Worm (Caenorhabditis elegans) whole organism, L1 larva: ENCODE results near the gene nhr-143.

ENCODE experiments used
- C04F5.9 ChIP-seq: sonication (generic microtip); optimal IDR thresholded peaks from 2 replicates; lab custom pipeline; 2016; ENCODE audit warnings: missing genetic modification characterization, missing compliant biosample characterization
- aly-2 ChIP-seq: fragments of 150-350 bp; optimal IDR thresholded peaks from 2 replicates; lab custom pipeline; 2014; ENCODE audit warnings: missing biosample characterization, missing genetic modification characterization
- ceh-8 ChIP-seq: fragments of 200-800 bp; sonication (Bioruptor generic); optimal IDR thresholded peaks from 2 replicates; lab custom pipeline; 2018; ENCODE audit warnings: mild to moderate bottlenecking, missing genetic modification characterization, moderate library complexity, missing compliant biosample characterization
- ceh-88 ChIP-seq: fragments of 200-800 bp; sonication (Bioruptor generic); IDR thresholded peaks from 2 replicates; pipeline ENCODE4 v1.3.6; 2022; ENCODE audit warnings: missing genetic modification characterization, missing compliant biosample characterization
- dsc-1 ChIP-seq: sonication (generic microtip); optimal IDR thresholded peaks from 2 replicates; lab custom pipeline; 2016; ENCODE audit warnings: mild to moderate bottlenecking, missing genetic modification characterization, missing compliant biosample characterization
- efl-1 ChIP-seq, 4 experiments: fragments of 150-350 bp; optimal IDR thresholded peaks in 3 of 4; peaks in 1 of 4; 1 replicate in 1 of 4; 2 replicates in 3 of 4; lab custom pipeline; 2014; ENCODE audit warnings: missing biosample characterization in 2 of 4, missing genetic modification characterization in 2 of 4, missing genetic modification reagents in 2 of 4
- efl-3 ChIP-seq: fragments of 200-800 bp; sonication (Bioruptor generic); optimal IDR thresholded peaks from 2 replicates; lab custom pipeline; 2018; ENCODE audit warnings: mild to moderate bottlenecking, missing genetic modification characterization, missing compliant biosample characterization
- egl-13 ChIP-seq: sonication (generic microtip); optimal IDR thresholded peaks from 2 replicates; lab custom pipeline; 2016; ENCODE audit warnings: missing genotype, missing genetic modification reagents, missing genetic modification characterization, missing compliant biosample characterization
- elt-2 ChIP-seq: sonication (generic microtip); optimal IDR thresholded peaks from 2 replicates; lab custom pipeline; 2016; ENCODE audit warnings: missing genetic modification characterization, mild to moderate bottlenecking, inconsistent platforms, missing compliant biosample characterization, missing genetic modification reagents
- elt-3 ChIP-seq, 6 experiments: fragments of 150-350 bp in 1 of 6; sonication (generic microtip); optimal IDR thresholded peaks; 2 replicates each; lab custom pipeline; 2017 to 2018; ENCODE audit warnings: missing biosample characterization in 6 of 6, missing genetic modification characterization in 6 of 6, inconsistent platforms in 1 of 6
- fkh-4 ChIP-seq: sonication (generic microtip); optimal IDR thresholded peaks from 2 replicates; lab custom pipeline; 2016; ENCODE audit warnings: missing compliant biosample characterization, missing genetic modification characterization, borderline replicate concordance
- grh-1 ChIP-seq: fragments of 200-800 bp; sonication (Bioruptor generic); IDR thresholded peaks from 2 replicates; pipeline ENCODE4 v1.3.6; 2022; ENCODE audit warnings: missing genetic modification reagents, missing genetic modification characterization, missing compliant biosample characterization
- lin-13 ChIP-seq: fragments of 150-350 bp; optimal IDR thresholded peaks from 2 replicates; lab custom pipeline; 2014; ENCODE audit warnings: missing biosample characterization, missing genetic modification reagents, missing genetic modification characterization
- mab-9 ChIP-seq: fragments of 200-800 bp; sonication (Bioruptor generic); IDR thresholded peaks from 2 replicates; pipeline ENCODE4 v1.3.6; 2022; ENCODE audit warnings: missing genetic modification reagents, missing genetic modification characterization, missing compliant biosample characterization
- nhr-12 ChIP-seq: sonication (generic microtip); optimal IDR thresholded peaks from 2 replicates; lab custom pipeline; 2017; ENCODE audit warnings: missing biosample characterization, missing genetic modification characterization
- nhr-85 ChIP-seq: sonication (generic microtip); peaks from one replicate; lab custom pipeline; 2016; ENCODE audit warnings: missing genetic modification characterization, inconsistent platforms, missing compliant biosample characterization
- snu-23 ChIP-seq: sonication (generic microtip); optimal IDR thresholded peaks from 2 replicates; lab custom pipeline; 2016; ENCODE audit warnings: missing genetic modification characterization, missing compliant biosample characterization
- sox-4 ChIP-seq: sonication (generic microtip); optimal IDR thresholded peaks from 2 replicates; lab custom pipeline; 2016; ENCODE audit warnings: missing genetic modification characterization, missing compliant biosample characterization
- tbx-2 ChIP-seq: sonication (generic microtip); optimal IDR thresholded peaks from 2 replicates; lab custom pipeline; 2016; ENCODE audit warnings: missing genetic modification characterization, missing compliant biosample characterization
- unc-86 ChIP-seq: sonication (generic microtip); optimal IDR thresholded peaks from 2 replicates; lab custom pipeline; 2016; ENCODE audit warnings: missing genetic modification characterization, missing compliant biosample characterization
- zip-4 ChIP-seq: fragments of 200-800 bp; sonication (Bioruptor generic); optimal IDR thresholded peaks from 2 replicates; lab custom pipeline; 2018; ENCODE audit warnings: mild to moderate bottlenecking, missing genetic modification characterization, moderate library complexity, missing compliant biosample characterization
- ztf-4 ChIP-seq: fragments of 150-350 bp; optimal IDR thresholded peaks from 2 replicates; lab custom pipeline; 2014; ENCODE audit warnings: missing biosample characterization, missing genetic modification characterization

nhr-143 gene

ce11 chrV:8932318-8932717 lies 42.4 kb downstream of the nhr-143 start, which contains the start of gene H14N18.2:
H14N18.2 (plus strand) TSS chrV:8932618.
- TF ChIP-seq dsc-1 (tag; lab: Kevin White, UChicago): no peak
- TF ChIP-seq aly-2 (tag; lab: Kevin White, UChicago): no peak
- no peak for TF ChIP-seq nhr-85 (tag; lab: Kevin White, UChicago)
- no peak for TF ChIP-seq C04F5.9 (tag; lab: Kevin White, UChicago)
- no peak for TF ChIP-seq ceh-8 (GFP tag; lab: Kevin White, UChicago)
- TF ChIP-seq sox-4 (tag; lab: Kevin White, UChicago): no peak
- no peak for TF ChIP-seq elt-2 (tag; lab: Kevin White, UChicago)
- TF ChIP-seq zip-4: no peak
- no peak for TF ChIP-seq mab-9 (GFP tag; lab: Robert Waterston, UW)
- no peak for TF ChIP-seq elt-3 (tag; optimal IDR thresholded peaks at IDR 0.05; lab: Kevin White, UChicago)
- no peak for TF ChIP-seq fkh-4 (tag; lab: Kevin White, UChicago)
- no peak for TF ChIP-seq unc-86
- TF ChIP-seq lin-13 (GFP tag; lab: Kevin White, UChicago): no peak
- TF ChIP-seq snu-23 (GFP tag; lab: Kevin White, UChicago): no peak
- no peak for TF ChIP-seq egl-13 (tag; lab: Kevin White, UChicago)
- TF ChIP-seq tbx-2 (tag; lab: Kevin White, UChicago): no peak
- no peak for TF ChIP-seq ceh-88 (GFP tag; lab: Robert Waterston, UW)
- TF ChIP-seq ztf-4: no peak
- TF ChIP-seq, all 84 proteins: peak for 0

- TF ChIP-seq efl-1 (optimal IDR thresholded peaks at IDR 0.05; lab: Kevin White, UChicago): no peak
- peak in 1 of 2 experiments; percentile 32 for TF ChIP-seq efl-1 (GFP tag; optimal IDR thresholded peaks at IDR 0.05 in 1 of 2; lab: Kevin White, UChicago)
- TF ChIP-seq grh-1 (GFP tag; lab: Robert Waterston, UW): no peak
- TF ChIP-seq ceh-8 (GFP tag; lab: Kevin White, UChicago): no peak
Observed at ce11 chrV:8928967-8929366, 45.8 kb downstream of the nhr-143 start, which contains the start of gene H14N18.4. H14N18.4 (minus strand) TSS chrV:8928978.

ce11 chrV:8927715-8928114 lies 47.0 kb downstream of the nhr-143 start:
- TF ChIP-seq ceh-8 (GFP tag; lab: Kevin White, UChicago): no peak
- no peak for TF ChIP-seq efl-3 (GFP tag; lab: Kevin White, UChicago)
- no peak for TF ChIP-seq nhr-12 (tag; lab: Kevin White, UChicago)

- peak; percentile 22 for TF ChIP-seq nhr-85 (tag; lab: Kevin White, UChicago)
- TF ChIP-seq, all 84 proteins: peak for 1; not testable (repeated sequence) for 83
Observed at ce11 chrV:8923976-8924375, 50.8 kb downstream of the nhr-143 start.
